Worm (Caenorhabditis elegans) whole organism, midembryonic: ENCODE data around the gene K12H6.2.

Experiments
- T22C8.4 ChIP-seq: fragments of 200-800 bp; sonication (Bioruptor generic); IDR thresholded peaks from 2 replicates; pipeline ENCODE4 v1.3.6; 2022; ENCODE audit warnings: missing genetic modification characterization, missing compliant biosample characterization
- flt-1 ChIP-seq: fragments of 200-800 bp; sonication (Bioruptor generic); IDR thresholded peaks from 2 replicates; pipeline ENCODE4 v1.3.6; 2022; ENCODE audit warnings: missing genetic modification characterization, missing compliant biosample characterization
- klf-2 ChIP-seq: fragments of 200-800 bp; sonication (Bioruptor generic); conservative IDR thresholded peaks from 2 replicates; pipeline ENCODE4 v1.3.6; 2022; ENCODE audit warnings: missing genetic modification reagents, missing genetic modification characterization, missing compliant biosample characterization
- tab-1 ChIP-seq: fragments of 200-800 bp; sonication (Bioruptor generic); IDR thresholded peaks from 2 replicates; pipeline ENCODE4 v1.3.6; 2022; ENCODE audit warnings: missing genetic modification characterization, missing compliant biosample characterization
- ztf-23 ChIP-seq: fragments of 200-800 bp; sonication (Bioruptor generic); IDR thresholded peaks from 2 replicates; pipeline ENCODE4 v1.3.6; 2022; ENCODE audit warnings: missing genetic modification reagents, missing genetic modification characterization, missing compliant biosample characterization
- ztf-29 ChIP-seq: fragments of 200-800 bp; sonication (Bioruptor generic); IDR thresholded peaks from 2 replicates; pipeline ENCODE4 v1.3.6; 2022; ENCODE audit warnings: missing genetic modification reagents, missing genetic modification characterization, missing compliant biosample characterization

ce11 chrII:2777846-2778245, 37.5 kb downstream of the K12H6.2 start, which contains the start of gene F08D12.4:
- TF ChIP-seq klf-2 (no peak), ztf-23 (GFP tag; lab: Robert Waterston, UW) (no peak), tab-1 (GFP tag; lab: Robert Waterston, UW) (no peak), flt-1 (GFP tag; lab: Robert Waterston, UW) (no peak), ztf-29 (GFP tag; lab: Robert Waterston, UW) (no peak), T22C8.4 (GFP tag; lab: Robert Waterston, UW) (no peak)
